Worm (Caenorhabditis elegans) whole organism, mixed stage, embryonic: ENCODE measurements around the gene ZK757.1.

Source experiments
- M03D4.4 ChIP-seq: sonication (generic microtip); optimal IDR thresholded peaks from 2 replicates; lab custom pipeline; 2017; ENCODE audit warnings: mild to moderate bottlenecking, missing genetic modification characterization, missing compliant biosample characterization
- blmp-1 ChIP-seq: fragments of 150-350 bp; optimal IDR thresholded peaks from 2 replicates; lab custom pipeline; 2014; ENCODE audit warnings: missing biosample characterization, missing genetic modification characterization
- ces-1 ChIP-seq: fragments of 150-350 bp; optimal IDR thresholded peaks from 2 replicates; lab custom pipeline; 2014; ENCODE audit warnings: missing biosample characterization, missing genetic modification reagents, missing genetic modification characterization
- drap-1 ChIP-seq: fragments of 200-800 bp; sonication (Bioruptor generic); optimal IDR thresholded peaks from 3 replicates; lab custom pipeline; 2018; ENCODE audit warnings: mild to moderate bottlenecking, missing genetic modification characterization, missing compliant biosample characterization
- elt-3 ChIP-seq: fragments of 150-350 bp; optimal IDR thresholded peaks from 2 replicates; lab custom pipeline; 2014; ENCODE audit warnings: missing biosample characterization, missing genetic modification characterization
- lin-13 ChIP-seq: fragments of 150-350 bp; optimal IDR thresholded peaks from 2 replicates; lab custom pipeline; 2014; ENCODE audit warnings: missing biosample characterization, missing genetic modification characterization
- nhr-12 ChIP-seq: fragments of 150-350 bp; optimal IDR thresholded peaks from 2 replicates; lab custom pipeline; 2014; ENCODE audit warnings: missing biosample characterization, missing genetic modification characterization
- nhr-237 ChIP-seq: fragments of 150-350 bp; optimal IDR thresholded peaks from 2 replicates; lab custom pipeline; 2014; ENCODE audit warnings: missing biosample characterization, missing genetic modification characterization
- nhr-28 ChIP-seq: fragments of 150-350 bp; optimal IDR thresholded peaks from 2 replicates; lab custom pipeline; 2014; ENCODE audit warnings: missing biosample characterization, missing genetic modification characterization
- nhr-76 ChIP-seq: sonication (generic microtip); optimal IDR thresholded peaks from 2 replicates; lab custom pipeline; 2017; ENCODE audit warnings: missing biosample characterization, missing genetic modification characterization
- pha-4 ChIP-seq: fragments of 150-350 bp; optimal IDR thresholded peaks from 2 replicates; lab custom pipeline; 2018; ENCODE audit warnings: missing biosample characterization, missing genetic modification reagents, missing genetic modification characterization
- snpc-4 ChIP-seq: fragments of 150-350 bp; optimal IDR thresholded peaks from 2 replicates; lab custom pipeline; 2014; ENCODE audit warnings: missing biosample characterization, missing genetic modification characterization
- unc-62 ChIP-seq: fragments of 150-350 bp; optimal IDR thresholded peaks from 2 replicates; lab custom pipeline; 2014; ENCODE audit warnings: missing biosample characterization, missing genetic modification reagents, missing genetic modification characterization
- ztf-11 ChIP-seq: fragments of 150-350 bp; optimal IDR thresholded peaks from 2 replicates; lab custom pipeline; 2014; ENCODE audit warnings: missing biosample characterization, missing genetic modification characterization

DNA sequence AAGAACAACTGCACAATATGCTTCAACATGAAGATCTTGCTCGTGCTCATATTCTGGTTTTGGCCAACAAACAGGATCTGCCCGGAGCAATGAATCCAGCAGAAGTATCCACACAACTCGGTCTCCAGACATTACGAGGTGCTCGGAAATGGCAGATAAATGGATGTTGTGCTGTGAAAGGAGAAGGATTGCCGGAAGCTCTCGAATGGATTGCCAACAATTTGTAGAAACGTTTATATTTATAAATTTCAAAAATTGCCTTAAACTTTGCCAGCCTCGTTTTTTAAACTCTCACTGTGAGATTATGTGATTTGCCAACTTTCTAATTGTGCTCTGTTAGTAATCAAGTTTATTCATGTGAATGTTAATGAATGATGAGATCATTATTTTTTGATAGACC lies 47.2 kb downstream of the ZK757.1 start:
- no peak for TF ChIP-seq nhr-28 (tag; lab: Kevin White, UChicago)
- no peak for TF ChIP-seq elt-3
- no peak for TF ChIP-seq nhr-237
- no peak for TF ChIP-seq snpc-4 (tag; lab: Kevin White, UChicago)
- TF ChIP-seq M03D4.4 (tag; lab: Kevin White, UChicago) = no peak
- TF ChIP-seq drap-1 (GFP tag; lab: Kevin White, UChicago) = no peak
- TF ChIP-seq nhr-76 = no peak
- no peak for TF ChIP-seq unc-62
- no peak for TF ChIP-seq ces-1 (GFP tag; lab: Kevin White, UChicago)
- TF ChIP-seq blmp-1 = no peak
- TF ChIP-seq lin-13 (tag; lab: Kevin White, UChicago) = no peak
- no peak for TF ChIP-seq nhr-12 (tag; lab: Kevin White, UChicago)
- no peak for TF ChIP-seq pha-4 (tag; lab: Kevin White, UChicago)
- TF ChIP-seq ztf-11 (tag; lab: Kevin White, UChicago) = no peak
